Fruit fly (Drosophila melanogaster): ENCODE data around the gene pum.

The pum gene

dm6 chr3R:9083379-9083778 lies 154.1 kb downstream of the pum start (continued):
- peak; percentile 50 for TF ChIP-seq CG5180 (GFP tag; optimal IDR thresholded peaks at IDR 0.05)
- no peak for TF ChIP-seq Neu2 (GFP tag; optimal IDR thresholded peaks at IDR 0.05; ENCODE audit: borderline replicate concordance)
- TF ChIP-seq CG4282 (GFP tag; optimal IDR thresholded peaks at IDR 0.05) = no peak
- peak; percentile 49 for TF ChIP-seq Rfx (GFP tag; IDR thresholded peaks at IDR 0.05)
- peak; percentile 28 for TF ChIP-seq tin (GFP tag; optimal IDR thresholded peaks at IDR 0.05)
- no peak for TF ChIP-seq CG9437 (GFP tag; optimal IDR thresholded peaks at IDR 0.05)
- TF ChIP-seq ab (GFP tag; optimal IDR thresholded peaks at IDR 0.05) = no peak
- TF ChIP-seq CG32767 (GFP tag; IDR thresholded peaks at IDR 0.05) = no peak
- peak; percentile 46; the same call in 1 of the 3 replicates for TF ChIP-seq z (GFP tag; IDR thresholded peaks at IDR 0.05)
- 0 out of 2 replicates have a peak, but pooled peaks have one; percentile 6 for TF ChIP-seq CG4730 (GFP tag; IDR thresholded peaks at IDR 0.05)
- TF ChIP-seq zfh2 (GFP tag; optimal IDR thresholded peaks at IDR 0.05) = no peak
- TF ChIP-seq grau (tag; optimal IDR thresholded peaks at IDR 0.05) = peak; percentile 40
- no peak for TF ChIP-seq CG1233 (GFP tag; optimal IDR thresholded peaks at IDR 0.05)
- TF ChIP-seq Bdp1 (GFP tag; optimal IDR thresholded peaks at IDR 0.05) = no peak
- TF ChIP-seq CG1024 (GFP tag; IDR thresholded peaks at IDR 0.05) = no peak
- TF ChIP-seq corto (GFP tag; optimal IDR thresholded peaks at IDR 0.05) = no peak
- TF ChIP-seq dati (GFP tag; IDR thresholded peaks at IDR 0.05) = no peak
- TF ChIP-seq so (GFP tag; IDR thresholded peaks at IDR 0.05) = no peak
- peak; percentile 38 for TF ChIP-seq CG10209 (GFP tag; optimal IDR thresholded peaks at IDR 0.05)
- TF ChIP-seq CG10366 (GFP tag; IDR thresholded peaks at IDR 0.05) = peak; percentile 51; the same call in 1 of the 2 replicates
- TF ChIP-seq CG12744 (GFP tag; optimal IDR thresholded peaks at IDR 0.05) = no peak
- TF ChIP-seq amos (GFP tag; IDR thresholded peaks at IDR 0.05; ENCODE audit: partially characterized antibody) = no peak
- TF ChIP-seq Oli (tag; optimal IDR thresholded peaks at IDR 0.05) = peak; percentile 35
- TF ChIP-seq pnt (GFP tag; optimal IDR thresholded peaks at IDR 0.05) = no peak
- no peak for TF ChIP-seq CG14860 (GFP tag; IDR thresholded peaks at IDR 0.05; ENCODE audit: partially characterized antibody)
- peak; percentile 41; the same call in 1 of the 3 replicates for TF ChIP-seq Dbx (GFP tag; IDR thresholded peaks at IDR 0.05)
- TF ChIP-seq Stat92E (GFP tag; optimal IDR thresholded peaks at IDR 0.05) = no peak
- TF ChIP-seq chm (GFP tag; IDR thresholded peaks at IDR 0.05) = no peak
- TF ChIP-seq ssp (GFP tag; IDR thresholded peaks at IDR 0.05) = no peak
- TF ChIP-seq Atf-2 (GFP tag; optimal IDR thresholded peaks at IDR 0.05) = no peak
- TF ChIP-seq CG11560 (tag; IDR thresholded peaks at IDR 0.05) = no peak
- TF ChIP-seq Bteb2 (GFP tag; optimal IDR thresholded peaks at IDR 0.05) = no peak
- peak; percentile 38 for TF ChIP-seq lmd (GFP tag; IDR thresholded peaks at IDR 0.05)
- no peak for TF ChIP-seq CG9215 (GFP tag; IDR thresholded peaks at IDR 0.05)
- TF ChIP-seq CG17385 (GFP tag; optimal IDR thresholded peaks at IDR 0.05) = peak; percentile 16
- TF ChIP-seq ftz-f1 (GFP tag; optimal IDR thresholded peaks at IDR 0.05) = no peak
- TF ChIP-seq CG4707 (GFP tag; optimal IDR thresholded peaks at IDR 0.05) = no peak
- TF ChIP-seq row (GFP tag; IDR thresholded peaks at IDR 0.05) = peak; percentile 69
- TF ChIP-seq gem (tag; optimal IDR thresholded peaks at IDR 0.05) = peak; percentile 64
- TF ChIP-seq gt (GFP tag; IDR thresholded peaks at IDR 0.05) = no peak
- TF ChIP-seq CG18011 (GFP tag; optimal IDR thresholded peaks at IDR 0.05) = no peak
- peak; percentile 9 for TF ChIP-seq pum (GFP tag; optimal IDR thresholded peaks at IDR 0.05)
- 0 out of 2 replicates have a peak, but pooled peaks have one; percentile 22 for TF ChIP-seq ttk (GFP tag; IDR thresholded peaks at IDR 0.05)
- TF ChIP-seq Ada2b (GFP tag; IDR thresholded peaks at IDR 0.05) = 0 out of 2 replicates have a peak, but pooled peaks have one; percentile 16
- no peak for TF ChIP-seq wor (GFP tag; IDR thresholded peaks at IDR 0.05)
- TF ChIP-seq CG10543 (GFP tag; optimal IDR thresholded peaks at IDR 0.05) = peak; percentile 20
- no peak for TF ChIP-seq CG8281 (tag; optimal IDR thresholded peaks at IDR 0.05)
- no peak for TF ChIP-seq br (optimal IDR thresholded peaks at IDR 0.05)
- no peak for TF ChIP-seq D19B (GFP tag; optimal IDR thresholded peaks at IDR 0.05)
- TF ChIP-seq eyg (GFP tag; optimal IDR thresholded peaks at IDR 0.05) = no peak
- TF ChIP-seq CG9609 (GFP tag; optimal IDR thresholded peaks at IDR 0.05) = no peak
- TF ChIP-seq luna (GFP tag; optimal IDR thresholded peaks at IDR 0.05) = no peak
